Worm (Caenorhabditis elegans) whole organism, L4 larva: ENCODE data around the gene F49H12.3.
A peak's percentile ranks its signal among the peaks of the same experiment; 100 is the strongest.

ENCODE experiments used
- F37D6.2 ChIP-seq: sonication (generic microtip); optimal IDR thresholded peaks from 2 replicates; lab custom pipeline; 2016; ENCODE audit warnings: mild to moderate bottlenecking, missing genetic modification characterization, missing compliant biosample characterization
- Y5F2A.4 ChIP-seq: fragments of 200-800 bp; sonication (Bioruptor generic); optimal IDR thresholded peaks from 2 replicates; lab custom pipeline; 2018; ENCODE audit warnings: mild to moderate bottlenecking, missing genetic modification characterization, missing compliant biosample characterization
- aha-1 ChIP-seq: fragments of 150-350 bp; peaks from one replicate; lab custom pipeline; 2014; ENCODE audit warnings: missing biosample characterization, missing genetic modification characterization
- attf-4 ChIP-seq: sonication (generic microtip); optimal IDR thresholded peaks from 3 replicates; lab custom pipeline; 2017; ENCODE audit warnings: missing biosample characterization, missing genetic modification characterization
- ceh-20 ChIP-seq: fragments of 200-800 bp; sonication (Bioruptor generic); IDR thresholded peaks from 2 replicates; pipeline ENCODE4 v1.3.6; 2022; ENCODE audit warnings: missing genetic modification reagents, missing genetic modification characterization, missing compliant biosample characterization
- ceh-28 ChIP-seq: fragments of 150-350 bp; optimal IDR thresholded peaks from 2 replicates; lab custom pipeline; 2014; ENCODE audit warnings: missing biosample characterization, missing genetic modification reagents, missing genetic modification characterization
- ceh-44 ChIP-seq: fragments of 200-800 bp; sonication (Bioruptor generic); IDR thresholded peaks from 2 replicates; pipeline ENCODE4 v1.3.6; 2022; ENCODE audit warnings: missing genetic modification reagents, missing genetic modification characterization, missing compliant biosample characterization
- daf-16 ChIP-seq, 3 experiments: sonication (generic microtip); optimal IDR thresholded peaks; 2 replicates each; lab custom pipeline; 2016 to 2017; ENCODE audit warnings: missing genetic modification characterization in 3 of 3, missing genetic modification reagents in 3 of 3, mild to moderate bottlenecking in 2 of 3, missing compliant biosample characterization in 2 of 3, missing biosample characterization in 1 of 3, moderate library complexity in 1 of 3
- dmd-6 ChIP-seq: fragments of 200-800 bp; sonication (Bioruptor generic); IDR thresholded peaks from 2 replicates; pipeline ENCODE4 v1.3.6; 2022; ENCODE audit warnings: missing genetic modification reagents, missing genetic modification characterization, missing compliant biosample characterization
- dmd-8 ChIP-seq: fragments of 200-800 bp; sonication (Bioruptor generic); IDR thresholded peaks from 2 replicates; pipeline ENCODE4 v1.3.6; 2022; ENCODE audit warnings: missing genetic modification characterization, missing compliant biosample characterization
- dve-1 ChIP-seq: sonication (generic microtip); optimal IDR thresholded peaks from 2 replicates; lab custom pipeline; 2017; ENCODE audit warnings: antibody characterized with exemption, mild to moderate bottlenecking, missing genetic modification characterization, missing compliant biosample characterization; ENCODE audit not compliant: insufficient read depth
- fkh-10 ChIP-seq: fragments of 150-350 bp; optimal IDR thresholded peaks from 2 replicates; lab custom pipeline; 2014; ENCODE audit warnings: missing biosample characterization, missing genetic modification reagents, missing genetic modification characterization
- lin-29 ChIP-seq: fragments of 200-800 bp; sonication (Bioruptor generic); IDR thresholded peaks from 2 replicates; pipeline ENCODE4 v1.3.6; 2022; ENCODE audit warnings: missing genetic modification reagents, missing genetic modification characterization, missing compliant biosample characterization
- lin-38 ChIP-seq: fragments of 200-800 bp; sonication (Bioruptor generic); IDR thresholded peaks from 2 replicates; pipeline ENCODE4 v1.3.6; 2022; ENCODE audit warnings: missing genetic modification reagents, missing genetic modification characterization, missing compliant biosample characterization
- lir-3 ChIP-seq: sonication (generic microtip); optimal IDR thresholded peaks from 2 replicates; lab custom pipeline; 2016; ENCODE audit warnings: mild to moderate bottlenecking, missing genetic modification characterization, missing compliant biosample characterization
- mep-1 ChIP-seq: fragments of 150-350 bp; sonication (generic microtip); optimal IDR thresholded peaks from 3 replicates; lab custom pipeline; 2014; ENCODE audit warnings: missing biosample characterization, missing genetic modification characterization
- nhr-102 ChIP-seq: sonication (generic microtip); optimal IDR thresholded peaks from 2 replicates; lab custom pipeline; 2016; ENCODE audit warnings: mild to moderate bottlenecking, missing genetic modification characterization, moderate library complexity, missing compliant biosample characterization
- nhr-111 ChIP-seq: fragments of 200-800 bp; sonication (Bioruptor generic); optimal IDR thresholded peaks from 2 replicates; lab custom pipeline; 2018; ENCODE audit warnings: mild to moderate bottlenecking, missing genetic modification characterization, missing compliant biosample characterization
- php-3 ChIP-seq: fragments of 200-800 bp; sonication (Bioruptor generic); IDR thresholded peaks from 2 replicates; pipeline ENCODE4 v1.3.6; 2022; ENCODE audit warnings: missing genetic modification reagents, missing genetic modification characterization, missing compliant biosample characterization
- pqm-1 ChIP-seq: sonication (generic microtip); optimal IDR thresholded peaks from 2 replicates; lab custom pipeline; 2017; ENCODE audit warnings: missing biosample characterization, missing genetic modification characterization
- saeg-2 ChIP-seq: fragments of 200-800 bp; sonication (Bioruptor generic); IDR thresholded peaks from 2 replicates; pipeline ENCODE4 v1.3.6; 2022; ENCODE audit warnings: missing genetic modification reagents, missing genetic modification characterization, missing compliant biosample characterization
- unc-62 ChIP-seq, 3 experiments: fragments of 150-350 bp in 1 of 3; sonication (generic microtip); optimal IDR thresholded peaks in 2 of 3; peaks in 1 of 3; 1 replicate in 1 of 3; 2 replicates in 2 of 3; lab custom pipeline; 2014 to 2017; ENCODE audit warnings: missing biosample characterization in 3 of 3, missing genetic modification characterization in 3 of 3, missing genetic modification reagents in 3 of 3, missing genotype in 1 of 3
- zfp-2 ChIP-seq: sonication (generic microtip); optimal IDR thresholded peaks from 2 replicates; lab custom pipeline; 2016; ENCODE audit warnings: mild to moderate bottlenecking, missing genetic modification characterization, missing compliant biosample characterization
- zip-2 ChIP-seq: fragments of 150-350 bp; optimal IDR thresholded peaks from 2 replicates; lab custom pipeline; 2014; ENCODE audit warnings: missing biosample characterization, missing genetic modification characterization

F49H12.3 gene

DNA sequence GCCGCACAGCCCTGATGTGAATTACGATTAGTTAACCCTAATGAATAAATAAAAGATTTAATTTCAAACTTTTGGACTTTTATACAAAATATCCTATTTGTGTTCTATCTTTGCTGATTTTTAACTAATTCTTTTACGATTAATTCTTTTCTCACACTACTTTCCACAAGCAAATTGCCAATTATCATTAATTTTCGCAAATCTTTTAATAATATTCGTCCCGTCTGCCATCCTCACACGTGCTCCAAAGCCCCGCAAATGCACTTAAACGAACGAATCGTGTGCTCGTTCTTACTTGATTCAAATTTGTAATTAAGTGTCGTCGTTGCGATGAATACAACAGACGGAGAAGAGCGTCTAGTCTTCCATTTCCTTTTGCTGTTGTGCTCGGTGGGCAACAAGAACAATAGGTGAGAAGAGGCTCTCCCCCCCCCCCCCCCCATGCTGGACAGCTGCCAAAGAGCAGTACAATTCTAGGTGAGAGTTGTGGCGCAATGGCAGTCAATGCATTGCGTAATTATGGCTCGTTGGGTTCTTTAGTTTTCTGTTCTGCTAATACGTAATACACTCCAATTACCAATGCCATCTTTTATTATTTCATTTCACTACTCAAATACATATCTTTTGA, 39.5 kb upstream of the F49H12.3 start:
- TF ChIP-seq zip-2 (tag; lab: Kevin White, UChicago) (no peak), saeg-2 (GFP tag; lab: Robert Waterston, UW) (no peak), F37D6.2 (tag; lab: Kevin White, UChicago) (no peak)
- TF ChIP-seq, all 104 proteins: peak for 0

DNA sequence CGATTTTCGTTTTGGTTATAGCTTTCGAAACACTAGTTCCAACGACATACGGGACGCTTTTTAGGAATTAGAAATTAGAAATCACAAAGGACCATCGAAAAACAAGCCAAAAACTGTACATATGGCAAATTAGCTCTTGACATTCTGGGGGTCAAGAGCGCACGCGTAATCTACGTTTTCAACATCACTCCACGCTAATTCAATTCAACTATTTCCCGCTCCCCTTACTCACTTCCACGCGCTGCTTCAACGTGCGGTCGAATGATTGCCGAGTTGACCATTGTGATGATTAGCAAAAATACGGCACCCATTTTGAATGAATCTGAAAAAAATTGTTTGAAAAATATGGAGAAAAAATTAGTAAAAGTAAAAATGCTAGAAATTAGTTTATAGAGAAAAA, 38.6 kb upstream of the F49H12.3 start:
- no peak for TF ChIP-seq lin-29 (GFP tag; lab: Robert Waterston, UW)
- TF ChIP-seq aha-1 (tag; lab: Kevin White, UChicago): peak; percentile 56
- peak in 1 of 2 experiments; percentile 8 for TF ChIP-seq unc-62 (GFP tag; optimal IDR thresholded peaks at IDR 0.05 in 1 of 2; lab: Kevin White, UChicago)
- no peak for TF ChIP-seq unc-62 (tag; optimal IDR thresholded peaks at IDR 0.05; lab: Kevin White, UChicago)
- TF ChIP-seq lir-3 (tag; lab: Kevin White, UChicago): no peak

DNA sequence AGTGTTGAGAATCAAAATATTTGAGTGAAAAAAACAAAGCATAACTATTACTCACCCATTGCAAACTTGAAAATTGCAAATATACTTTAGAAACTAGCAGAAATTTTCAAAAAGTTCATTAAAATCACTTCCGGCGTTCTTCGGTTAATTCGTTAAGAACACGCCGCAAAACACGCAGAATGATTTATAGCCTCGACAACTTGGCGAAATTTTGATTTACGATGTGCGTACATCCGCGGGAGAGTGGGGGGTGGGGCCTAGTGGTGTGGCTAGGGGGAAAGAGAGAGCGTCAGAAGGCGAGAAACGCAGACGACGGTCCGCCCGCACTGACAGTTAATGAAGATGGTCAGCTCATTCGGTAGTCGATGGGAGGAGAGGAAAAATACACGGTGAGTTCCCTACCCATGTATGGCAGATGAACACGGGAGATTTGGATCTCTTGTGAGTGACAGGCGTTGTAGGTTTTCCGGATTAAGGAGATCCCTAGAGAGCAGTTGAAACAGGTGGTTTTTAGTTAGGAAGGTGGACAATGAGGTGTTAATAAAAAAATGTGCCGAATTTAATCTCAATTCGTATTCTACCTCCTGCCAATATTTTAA, 38.0 kb upstream of the F49H12.3 start, which contains the start of gene igcm-4:
TSS of gene igcm-4 (minus strand) at position 237 of the 599 bp plus-strand sequence.
- TF ChIP-seq nhr-102 (tag; lab: Kevin White, UChicago) (no peak), unc-62 (GFP tag; optimal IDR thresholded peaks at IDR 0.05 in 1 of 2; lab: Kevin White, UChicago) (peak in 1 of 2 experiments; percentile 46), unc-62 (tag; optimal IDR thresholded peaks at IDR 0.05; lab: Kevin White, UChicago) (no peak), nhr-111 (GFP tag; lab: Kevin White, UChicago) (no peak), ceh-20 (peak; percentile 46; the same call in 1 of the 2 replicates)

DNA sequence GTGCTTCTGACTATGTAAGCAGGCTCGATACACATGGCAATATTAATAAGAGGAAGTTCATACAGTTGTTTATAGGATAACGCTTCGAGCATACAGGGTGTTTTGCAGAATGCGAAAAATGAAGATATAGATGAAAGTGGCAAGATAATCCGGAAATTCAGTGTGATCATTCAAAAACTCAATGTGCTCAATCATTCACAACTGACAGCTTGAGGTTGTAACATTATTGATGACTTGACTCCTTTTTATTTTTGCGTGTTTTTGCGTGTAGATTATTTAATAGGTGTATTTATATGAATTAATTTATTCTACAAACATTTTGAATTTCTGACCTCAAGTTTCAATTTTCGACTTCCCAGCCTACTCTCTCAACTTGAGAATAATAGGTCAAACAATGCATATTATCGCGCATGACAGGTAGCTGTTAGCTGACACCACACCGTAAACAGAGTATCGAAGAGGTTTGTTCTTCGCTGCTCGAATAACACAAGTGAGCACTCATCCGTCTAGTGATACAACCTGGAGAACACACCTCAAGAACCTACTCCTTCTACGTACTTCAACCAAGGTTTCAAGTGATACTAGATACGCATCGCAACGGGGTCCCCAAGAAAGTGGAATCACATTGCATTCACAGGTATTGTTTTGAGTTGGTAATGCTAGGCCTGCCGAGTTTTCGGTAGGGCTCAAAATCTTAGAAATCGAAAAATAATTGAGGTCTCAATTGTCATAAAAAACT, 36.8 kb upstream of the F49H12.3 start:
- TF ChIP-seq dmd-6 (no peak), F37D6.2 (tag; lab: Kevin White, UChicago) (no peak), unc-62 (GFP tag; optimal IDR thresholded peaks at IDR 0.05 in 1 of 2; lab: Kevin White, UChicago) (peak in 1 of 2 experiments; percentile 88), unc-62 (tag; optimal IDR thresholded peaks at IDR 0.05; lab: Kevin White, UChicago) (no peak), aha-1 (tag; lab: Kevin White, UChicago) (peak; percentile 53)

DNA sequence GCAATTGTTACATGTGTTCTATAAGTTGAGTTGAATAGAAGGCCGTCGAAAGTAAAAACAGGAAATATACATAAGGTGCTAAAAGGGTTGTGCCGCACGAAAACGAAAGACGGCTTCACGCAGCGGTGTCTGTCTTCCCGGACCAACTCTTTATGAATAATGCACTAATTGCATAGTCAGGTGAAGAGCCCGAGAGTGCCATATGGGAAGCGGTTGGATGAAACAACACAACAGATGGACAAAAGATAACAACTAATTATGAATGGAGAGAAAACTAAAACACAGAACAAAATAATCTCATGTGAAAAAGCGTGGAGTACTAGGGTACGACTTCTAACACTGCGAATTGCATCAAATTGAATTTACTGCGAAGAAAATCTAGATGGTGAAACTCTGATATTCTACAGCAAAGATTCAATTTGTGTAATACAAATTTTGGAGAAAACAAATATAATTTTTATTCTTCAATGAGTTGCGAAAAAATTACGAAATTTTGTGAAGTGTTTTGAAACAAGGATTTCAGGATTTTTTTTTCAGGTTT, 35.2 kb upstream of the F49H12.3 start:
- TF ChIP-seq fkh-10 (peak; percentile 28), attf-4 (tag; lab: Kevin White, UChicago) (no peak)

DNA sequence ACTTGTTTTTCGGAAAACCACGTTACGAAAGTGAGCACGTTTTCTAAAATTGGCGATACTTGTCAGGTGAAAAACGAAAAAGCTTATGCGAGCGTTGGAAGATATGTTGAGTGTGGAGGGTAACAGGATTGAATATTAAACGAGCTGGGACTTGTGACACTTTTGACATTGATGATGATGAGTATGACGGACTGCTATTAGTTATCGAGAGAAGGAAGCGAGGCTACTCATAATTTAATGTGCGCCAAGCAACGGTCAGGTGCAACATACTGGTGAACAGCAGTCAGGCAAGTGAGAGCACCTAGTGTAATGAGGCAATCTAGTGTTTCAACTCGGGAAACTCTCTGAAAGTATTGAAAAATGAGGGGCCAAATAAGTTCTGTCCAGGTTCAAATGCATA, 34.0 kb upstream of the F49H12.3 start:
- TF ChIP-seq lin-38 (no peak), unc-62 (GFP tag; optimal IDR thresholded peaks at IDR 0.05 in 1 of 2; lab: Kevin White, UChicago) (peak in 1 of 2 experiments; percentile 96), unc-62 (tag; optimal IDR thresholded peaks at IDR 0.05; lab: Kevin White, UChicago) (no peak)

DNA sequence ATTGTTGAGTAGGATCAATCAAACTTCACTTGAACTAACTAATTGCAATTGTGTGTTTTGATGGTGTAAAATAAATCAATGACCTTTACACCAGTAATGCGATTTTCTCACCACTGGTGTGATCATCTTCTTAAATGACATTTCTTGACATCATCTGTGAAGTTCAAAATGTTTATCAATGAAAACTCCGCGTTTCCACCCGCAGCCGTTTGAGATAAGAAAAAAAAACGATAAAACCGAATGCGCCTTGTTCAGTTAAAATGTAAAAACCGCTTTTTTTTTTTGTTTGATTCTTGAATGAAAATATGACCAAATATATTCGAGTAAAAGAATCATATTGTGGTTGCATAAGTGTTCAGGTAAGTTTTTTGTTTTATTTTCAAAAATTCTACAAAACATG, 32.6 kb upstream of the F49H12.3 start, which contains the start of gene Y102A11A.1:
TSS of gene Y102A11A.1 (plus strand) at position 223 of the 400 bp plus-strand sequence.
- TF ChIP-seq zfp-2 (tag; lab: Kevin White, UChicago): no peak
- peak; percentile 21 for TF ChIP-seq dve-1
- TF ChIP-seq daf-16 (GFP tag; optimal IDR thresholded peaks at IDR 0.05; lab: Kevin White, UChicago): no peak
- TF ChIP-seq daf-16 (tag; optimal IDR thresholded peaks at IDR 0.05; lab: Kevin White, UChicago): peak; percentile 56
- TF ChIP-seq dmd-8 (GFP tag; lab: Robert Waterston, UW): no peak
- TF ChIP-seq pqm-1 (tag; lab: Kevin White, UChicago): peak; percentile 64
- no peak for TF ChIP-seq php-3 (GFP tag; lab: Robert Waterston, UW)
- TF ChIP-seq dmd-6: peak; percentile 16; the same call in 1 of the 2 replicates
- no peak for TF ChIP-seq ceh-28 (tag; lab: Kevin White, UChicago)
- no peak for TF ChIP-seq mep-1 (tag; lab: Kevin White, UChicago)
- no peak for TF ChIP-seq Y5F2A.4 (GFP tag; lab: Kevin White, UChicago)
- TF ChIP-seq ceh-44 (GFP tag; lab: Robert Waterston, UW): no peak
